Worm (Caenorhabditis elegans) whole organism, early embryonic: Measurements from ENCODE around the gene math-10.

Source experiments
- F13C5.2 ChIP-seq: sonication (generic microtip); optimal IDR thresholded peaks from 2 replicates; lab custom pipeline; 2017; ENCODE audit warnings: mild to moderate bottlenecking, missing genetic modification characterization, inconsistent platforms, missing compliant biosample characterization
- ama-1 ChIP-seq: fragments of 150-350 bp; optimal IDR thresholded peaks from 2 replicates; lab custom pipeline; 2014
- flt-1 ChIP-seq: fragments of 200-800 bp; sonication (Bioruptor generic); IDR thresholded peaks from 2 replicates; pipeline ENCODE4 v1.3.6; 2022; ENCODE audit warnings: missing genetic modification characterization, missing compliant biosample characterization
- scrt-1 ChIP-seq: fragments of 200-800 bp; sonication (Bioruptor generic); IDR thresholded peaks from 2 replicates; pipeline ENCODE4 v1.3.6; 2022; ENCODE audit warnings: missing genetic modification characterization, missing compliant biosample characterization

ce11 chrII:1895762-1896161, 24.4 kb downstream of the math-10 start, which contains the start of gene math-25:
- TF ChIP-seq flt-1 (GFP tag; lab: Robert Waterston, UW) (no peak), ama-1 (no peak), scrt-1 (GFP tag; lab: Robert Waterston, UW) (no peak), F13C5.2 (tag; lab: Kevin White, UChicago) (no peak)
